Fruit fly (Drosophila melanogaster) whole organism, embryonic: ENCODE measurements around the gene Atat.

Experiments
- CG10543 ChIP-seq: fragments of 200-800 bp; sonication (Bioruptor generic); optimal IDR thresholded peaks from 3 replicates; lab custom pipeline; 2017; ENCODE audit warnings: missing biosample characterization, mild to moderate bottlenecking, missing genetic modification characterization, moderate library complexity
- CG10654 ChIP-seq: fragments of 200-800 bp; sonication (Bioruptor generic); optimal IDR thresholded peaks from 2 replicates; lab custom pipeline; 2016; ENCODE audit warnings: missing biosample characterization, missing genetic modification characterization
- CG12299 ChIP-seq: fragments of 200-800 bp; sonication (Bioruptor generic); optimal IDR thresholded peaks from 2 replicates; lab custom pipeline; 2018; ENCODE audit warnings: missing biosample characterization, mild to moderate bottlenecking, missing genetic modification characterization
- CG12391 ChIP-seq: fragments of 200-800 bp; sonication (Bioruptor generic); optimal IDR thresholded peaks from 3 replicates; lab custom pipeline; 2018; ENCODE audit warnings: missing biosample characterization, mild to moderate bottlenecking, missing genetic modification characterization, moderate library complexity
- CG14667 ChIP-seq: fragments of 200-800 bp; sonication (Bioruptor generic); IDR thresholded peaks from 2 replicates; pipeline ENCODE4 v1.3.6; 2022; ENCODE audit warnings: missing biosample characterization, missing genetic modification characterization
- CG16815 ChIP-seq: fragments of 200-800 bp; sonication (Bioruptor generic); optimal IDR thresholded peaks from 3 replicates; lab custom pipeline; 2017; ENCODE audit warnings: missing biosample characterization, mild to moderate bottlenecking, missing genetic modification characterization
- CG16863 ChIP-seq: fragments of 200-800 bp; sonication (Bioruptor generic); optimal IDR thresholded peaks from 3 replicates; lab custom pipeline; 2016; ENCODE audit warnings: missing biosample characterization, missing genetic modification characterization
- CG18011 ChIP-seq: fragments of 200-800 bp; sonication (Bioruptor generic); optimal IDR thresholded peaks from 2 replicates; lab custom pipeline; 2017; ENCODE audit warnings: missing biosample characterization, missing genetic modification characterization, mild to moderate bottlenecking, moderate library complexity, missing genotype
- CG2120 ChIP-seq: fragments of 200-800 bp; sonication (Bioruptor generic); optimal IDR thresholded peaks from 3 replicates; lab custom pipeline; 2016; ENCODE audit warnings: missing biosample characterization, missing genetic modification characterization
- CG2129 ChIP-seq: fragments of 200-800 bp; sonication (Bioruptor generic); IDR thresholded peaks from 2 replicates; pipeline ENCODE4 v1.3.6; 2022; ENCODE audit warnings: missing biosample characterization, missing genetic modification characterization; ENCODE audit not compliant: partially characterized antibody
- CG3163 ChIP-seq: fragments of 200-800 bp; sonication (Bioruptor generic); optimal IDR thresholded peaks from 3 replicates; lab custom pipeline; 2016; ENCODE audit warnings: missing biosample characterization, missing genetic modification characterization
- CG34376 ChIP-seq: fragments of 200-800 bp; sonication (Bioruptor generic); optimal IDR thresholded peaks from 2 replicates; lab custom pipeline; 2018; ENCODE audit warnings: missing biosample characterization, mild to moderate bottlenecking, missing genetic modification characterization
- CG5180 ChIP-seq: fragments of 200-800 bp; sonication (Bioruptor generic); optimal IDR thresholded peaks from 3 replicates; lab custom pipeline; 2017; ENCODE audit warnings: missing biosample characterization, missing genetic modification characterization, mild to moderate bottlenecking, moderate library complexity, missing genetic modification reagents
- CG6175 ChIP-seq: fragments of 200-800 bp; sonication (Bioruptor generic); IDR thresholded peaks from 3 replicates; pipeline ENCODE4 v1.3.6; 2022; ENCODE audit warnings: missing biosample characterization, missing genetic modification characterization
- CTCF ChIP-seq: fragments of 200-800 bp; sonication (Bioruptor generic); optimal IDR thresholded peaks from 2 replicates; lab custom pipeline; 2017; ENCODE audit warnings: missing biosample characterization, mild to moderate bottlenecking, missing genetic modification characterization, moderate library complexity
- CoRest ChIP-seq: fragments of 200-800 bp; sonication (Bioruptor generic); optimal IDR thresholded peaks from 3 replicates; lab custom pipeline; 2018; ENCODE audit warnings: missing biosample characterization, mild to moderate bottlenecking, missing genetic modification characterization, moderate library complexity
- Dip2 ChIP-seq: fragments of 200-800 bp; sonication (Bioruptor generic); IDR thresholded peaks from 2 replicates; pipeline ENCODE4 v1.3.6; 2022; ENCODE audit warnings: missing biosample characterization, missing genetic modification characterization
- Dll ChIP-seq: fragments of 200-800 bp; sonication (Bioruptor generic); IDR thresholded peaks from 4 replicates; pipeline ENCODE4 v1.3.6; 2022; ENCODE audit warnings: missing biosample characterization, missing genetic modification characterization; ENCODE audit not compliant: partially characterized antibody
- Fer2 ChIP-seq: fragments of 200-800 bp; sonication (Bioruptor generic); optimal IDR thresholded peaks from 2 replicates; lab custom pipeline; 2018; ENCODE audit warnings: missing biosample characterization, mild to moderate bottlenecking, missing genetic modification characterization, moderate library complexity
- Gsc ChIP-seq: fragments of 200-800 bp; sonication (Bioruptor generic); IDR thresholded peaks from 2 replicates; pipeline ENCODE4 v1.3.6; 2022; ENCODE audit warnings: missing biosample characterization, missing genetic modification characterization
- Myb ChIP-seq: fragments of 200-800 bp; sonication (Bioruptor generic); optimal IDR thresholded peaks from 2 replicates; lab custom pipeline; 2016; ENCODE audit warnings: missing biosample characterization, missing genetic modification characterization
- NfI ChIP-seq: fragments of 200-800 bp; sonication (Bioruptor generic); optimal IDR thresholded peaks from 3 replicates; lab custom pipeline; 2018; ENCODE audit warnings: missing biosample characterization, mild to moderate bottlenecking, missing genetic modification characterization, moderate library complexity
- Oli ChIP-seq: fragments of 200-800 bp; sonication (Bioruptor generic); optimal IDR thresholded peaks from 2 replicates; lab custom pipeline; 2018; ENCODE audit warnings: missing biosample characterization, mild to moderate bottlenecking, missing genetic modification characterization, moderate library complexity
- Ptx1 ChIP-seq: fragments of 200-800 bp; sonication (Bioruptor generic); IDR thresholded peaks from 2 replicates; pipeline ENCODE4 v1.3.6; 2022; ENCODE audit warnings: missing biosample characterization, missing genetic modification characterization
- Six4 ChIP-seq: fragments of 200-800 bp; sonication (Bioruptor generic); optimal IDR thresholded peaks from 2 replicates; lab custom pipeline; 2016; ENCODE audit warnings: missing biosample characterization, missing genetic modification characterization
- TFAM ChIP-seq: fragments of 200-800 bp; sonication (Bioruptor generic); optimal IDR thresholded peaks from 2 replicates; lab custom pipeline; 2017; ENCODE audit warnings: missing biosample characterization, missing genetic modification characterization, inconsistent platforms
- Taf1 ChIP-seq: fragments of 200-800 bp; sonication (Bioruptor generic); IDR thresholded peaks from 2 replicates; pipeline ENCODE4 v1.3.6; 2022; ENCODE audit warnings: missing biosample characterization, missing genetic modification characterization
- Xbp1 ChIP-seq: fragments of 200-800 bp; sonication (Bioruptor generic); optimal IDR thresholded peaks from 3 replicates; lab custom pipeline; 2016; ENCODE audit warnings: missing biosample characterization, mild to moderate bottlenecking, missing genetic modification characterization
- az2 ChIP-seq: fragments of 200-800 bp; sonication (Bioruptor generic); optimal IDR thresholded peaks from 3 replicates; lab custom pipeline; 2016; ENCODE audit warnings: missing biosample characterization, missing genetic modification characterization
- bowl ChIP-seq: fragments of 200-800 bp; sonication (Bioruptor generic); IDR thresholded peaks from 2 replicates; pipeline ENCODE4 v1.3.6; 2022; ENCODE audit warnings: missing biosample characterization, missing genetic modification characterization
- br ChIP-seq: fragments of >200 bp; optimal IDR thresholded peaks from 2 replicates; lab custom pipeline; 2017
- crc ChIP-seq: fragments of 200-800 bp; sonication (Bioruptor generic); optimal IDR thresholded peaks from 2 replicates; lab custom pipeline; 2016; ENCODE audit warnings: missing biosample characterization, missing genetic modification characterization
- dimm ChIP-seq: fragments of 200-800 bp; sonication (Bioruptor generic); IDR thresholded peaks from 2 replicates; pipeline ENCODE4 v1.3.6; 2022; ENCODE audit warnings: missing biosample characterization, missing genetic modification characterization
- fd102C ChIP-seq: fragments of 200-800 bp; sonication (Bioruptor generic); optimal IDR thresholded peaks from 2 replicates; lab custom pipeline; 2018; ENCODE audit warnings: missing biosample characterization, mild to moderate bottlenecking, missing genetic modification characterization, moderate library complexity
- gce ChIP-seq: fragments of 200-800 bp; sonication (Bioruptor generic); IDR thresholded peaks from 3 replicates; pipeline ENCODE4 v1.3.6; 2022; ENCODE audit warnings: missing biosample characterization, missing genetic modification characterization
- gfzf ChIP-seq: fragments of 200-800 bp; sonication (Bioruptor generic); optimal IDR thresholded peaks from 2 replicates; lab custom pipeline; 2016; ENCODE audit warnings: missing biosample characterization, mild to moderate bottlenecking, missing genetic modification characterization, moderate library complexity
- hbn ChIP-seq: fragments of 200-800 bp; sonication (Bioruptor generic); IDR thresholded peaks from 2 replicates; pipeline ENCODE4 v1.3.6; 2022; ENCODE audit warnings: missing biosample characterization, missing genetic modification characterization; ENCODE audit not compliant: partially characterized antibody
- ken ChIP-seq: fragments of 200-800 bp; sonication (Bioruptor generic); IDR thresholded peaks from 3 replicates; pipeline ENCODE4 v1.3.6; 2022; ENCODE audit warnings: missing biosample characterization, missing genetic modification characterization
- lab ChIP-seq: fragments of 200-800 bp; sonication (Bioruptor generic); optimal IDR thresholded peaks from 3 replicates; lab custom pipeline; 2017; ENCODE audit warnings: missing biosample characterization, missing genetic modification characterization, mild to moderate bottlenecking, moderate library complexity, missing genetic modification reagents
- lbe ChIP-seq: fragments of 200-800 bp; sonication (Bioruptor generic); optimal IDR thresholded peaks from 2 replicates; lab custom pipeline; 2016; ENCODE audit warnings: missing biosample characterization, mild to moderate bottlenecking, missing genetic modification characterization
- lilli ChIP-seq: fragments of 200-800 bp; sonication (Bioruptor generic); optimal IDR thresholded peaks from 3 replicates; lab custom pipeline; 2016; ENCODE audit warnings: missing biosample characterization, missing genetic modification characterization
- pan ChIP-seq, 4 experiments: fragments of >200 bp in 3 of 4; fragments of 200-800 bp in 1 of 4; sonication (Bioruptor generic) in 1 of 4; optimal IDR thresholded peaks in 3 of 4; IDR thresholded peaks in 1 of 4; 2 replicates each; pipeline versions ENCODE4 v1.3.6 to Lab custom; 2017 to 2022; ENCODE audit warnings: missing biosample characterization in 2 of 4, missing genetic modification characterization in 2 of 4, mixed read lengths in 1 of 4
- pho ChIP-seq: fragments of 200-800 bp; sonication (Bioruptor generic); optimal IDR thresholded peaks from 2 replicates; lab custom pipeline; 2016; ENCODE audit warnings: missing biosample characterization, missing genetic modification characterization
- pnt ChIP-seq: fragments of 200-800 bp; sonication (Bioruptor generic); optimal IDR thresholded peaks from 3 replicates; lab custom pipeline; 2016; ENCODE audit warnings: missing biosample characterization, missing genetic modification characterization
- pros ChIP-seq: fragments of 200-800 bp; sonication (Bioruptor generic); optimal IDR thresholded peaks from 3 replicates; lab custom pipeline; 2019; ENCODE audit warnings: missing biosample characterization, mild to moderate bottlenecking, missing genetic modification characterization, moderate library complexity
- rib ChIP-seq: fragments of 200-800 bp; sonication (Bioruptor generic); IDR thresholded peaks from 2 replicates; pipeline ENCODE4 v1.3.6; 2022; ENCODE audit warnings: missing biosample characterization, missing genetic modification characterization
- sens-2 ChIP-seq: fragments of 200-800 bp; sonication (Bioruptor generic); IDR thresholded peaks from 2 replicates; pipeline ENCODE4 v1.3.6; 2022; ENCODE audit warnings: missing biosample characterization, missing genetic modification characterization
- seq ChIP-seq: fragments of 200-800 bp; sonication (Bioruptor generic); IDR thresholded peaks from 2 replicates; pipeline ENCODE4 v1.3.6; 2022; ENCODE audit warnings: missing biosample characterization, missing genetic modification characterization
- zf30C ChIP-seq: fragments of 200-800 bp; sonication (Bioruptor generic); optimal IDR thresholded peaks from 3 replicates; lab custom pipeline; 2018; ENCODE audit warnings: missing biosample characterization, mild to moderate bottlenecking, missing genetic modification characterization

Gene Atat

DNA sequence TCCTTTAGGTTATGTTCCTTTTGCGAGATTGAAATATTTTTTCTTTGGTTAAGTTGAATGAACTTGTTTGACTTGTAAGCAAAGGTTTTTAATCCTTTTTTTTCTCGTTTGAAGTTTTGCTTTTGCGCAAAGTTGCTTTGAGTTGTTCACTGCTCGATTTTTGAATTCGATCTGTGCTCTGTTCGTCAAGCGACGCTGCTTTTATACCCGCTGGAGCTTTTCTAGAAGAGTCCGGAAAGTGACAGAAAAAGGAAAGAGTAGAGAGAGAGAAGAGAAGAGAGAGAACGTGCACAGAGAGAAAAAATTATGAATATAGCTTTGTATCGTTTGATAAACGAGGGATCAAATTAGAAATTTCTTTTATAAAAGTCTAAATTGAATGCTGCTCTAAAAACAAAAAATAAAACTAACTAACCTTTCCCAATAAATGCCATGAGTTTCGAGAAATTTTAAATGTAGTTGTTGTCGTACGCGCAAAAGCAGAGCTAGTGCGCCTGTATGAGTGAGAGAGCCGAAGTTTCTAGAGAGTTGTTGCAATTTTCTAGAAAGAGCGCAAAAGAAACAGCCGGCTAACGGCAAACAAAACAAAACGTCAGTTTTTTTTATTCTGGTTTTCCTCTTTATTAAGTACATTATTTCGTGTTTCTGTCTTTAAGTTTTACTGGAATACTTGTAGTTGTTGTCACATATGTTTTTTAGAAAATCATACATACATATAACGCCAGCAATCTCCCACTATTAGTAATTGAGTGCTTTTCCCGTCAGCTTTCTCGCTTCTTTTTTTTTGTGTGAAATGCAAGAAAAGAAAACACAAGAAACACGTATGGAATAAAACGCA is 49.1 kb downstream of the Atat start, which contains the start of gene Hsp26 (continued):
- TF ChIP-seq CG16815 (GFP tag; lab: Kevin White, UChicago) (peak; percentile 40), Xbp1 (GFP tag; lab: Kevin White, UChicago) (peak; percentile 89), CG2120 (GFP tag; lab: Kevin White, UChicago) (peak; percentile 92), CG18011 (GFP tag; lab: Kevin White, UChicago) (peak; percentile 62), CTCF (GFP tag; lab: Kevin White, UChicago) (peak; percentile 15), CG2129 (GFP tag; lab: Robert Waterston, UW) (no peak), CG12299 (tag; lab: Kevin White, UChicago) (peak; percentile 63), bowl (GFP tag; lab: Robert Waterston, UW) (peak; percentile 71; the same call in 1 of the 2 replicates), CoRest (tag; lab: Kevin White, UChicago) (peak; percentile 81), Dip2 (GFP tag; lab: Robert Waterston, UW) (no peak), lab (GFP tag; lab: Kevin White, UChicago) (peak; percentile 91), dimm (GFP tag; lab: Robert Waterston, UW) (peak; percentile 58; the same call in 1 of the 2 replicates), CG16863 (GFP tag; lab: Kevin White, UChicago) (peak; percentile 88), gfzf (no peak), CG6175 (no peak), pros (GFP tag; lab: Kevin White, UChicago) (no peak), crc (GFP tag; lab: Kevin White, UChicago) (peak; percentile 84), Gsc (GFP tag; lab: Robert Waterston, UW) (no peak), pho (GFP tag; lab: Kevin White, UChicago) (peak; percentile 83), NfI (GFP tag; lab: Kevin White, UChicago) (peak; percentile 77), sens-2 (GFP tag; lab: Robert Waterston, UW) (peak; percentile 73), az2 (GFP tag; lab: Kevin White, UChicago) (peak; percentile 85), Ptx1 (GFP tag; lab: Robert Waterston, UW) (peak; percentile 87), TFAM (GFP tag; lab: Kevin White, UChicago) (no peak), Taf1 (GFP tag; lab: Robert Waterston, UW) (peak; percentile 39; the same call in 1 of the 2 replicates), Oli (peak; percentile 86), br (no peak), fd102C (GFP tag; lab: Kevin White, UChicago) (peak; percentile 27), lilli (GFP tag; lab: Kevin White, UChicago) (peak; percentile 89), CG10654 (GFP tag; lab: Kevin White, UChicago) (peak; percentile 56), seq (GFP tag; lab: Robert Waterston, UW) (peak; percentile 88), pnt (GFP tag; lab: Kevin White, UChicago) (peak; percentile 85), lbe (peak; percentile 90), CG5180 (GFP tag; lab: Kevin White, UChicago) (peak; percentile 54), zf30C (GFP tag; lab: Kevin White, UChicago) (peak; percentile 90), Six4 (GFP tag; lab: Kevin White, UChicago) (peak; percentile 69), Dll (GFP tag; lab: Robert Waterston, UW) (peak; percentile 30; the same call in 2 of the 4 replicates), CG3163 (GFP tag; lab: Kevin White, UChicago) (peak; percentile 96), Myb (GFP tag; lab: Kevin White, UChicago) (peak; percentile 71), rib (GFP tag; lab: Robert Waterston, UW) (peak; percentile 75), CG10543 (peak; percentile 9), CG34376 (GFP tag; lab: Kevin White, UChicago) (peak; percentile 83), ken (peak; percentile 85), Fer2 (tag; lab: Kevin White, UChicago) (peak; percentile 31), gce (GFP tag; lab: Robert Waterston, UW) (peak; percentile 83; the same call in 2 of the 3 replicates), CG12391 (tag; lab: Kevin White, UChicago) (peak; percentile 90), pan (optimal IDR thresholded peaks at IDR 0.05; lab: Kevin White, UChicago) (no peak), pan (GFP tag; optimal IDR thresholded peaks at IDR 0.05 in 1 of 2, IDR thresholded peaks at IDR 0.05 in 1 of 2) (peak in 1 of 2 experiments; percentile 89), CG14667 (GFP tag; lab: Robert Waterston, UW) (peak; percentile 71), hbn (GFP tag; lab: Robert Waterston, UW) (no peak)
